Worm (Caenorhabditis elegans) whole organism, L4 larva: Measurements from ENCODE around the gene T01D1.5.
A peak's percentile ranks its signal among the peaks of the same experiment; 100 is the strongest.

ENCODE experiments used
- D1046.2 ChIP-seq: fragments of 200-800 bp; sonication (Bioruptor generic); IDR thresholded peaks from 2 replicates; pipeline ENCODE4 v1.3.6; 2022; ENCODE audit warnings: missing genetic modification characterization, missing compliant biosample characterization
- F44E2.7 ChIP-seq: fragments of 200-800 bp; sonication (Bioruptor generic); IDR thresholded peaks from 2 replicates; pipeline ENCODE4 v2.1.2; 2022; ENCODE audit warnings: missing genetic modification characterization, missing compliant biosample characterization
- R02D3.7 ChIP-seq: fragments of 150-350 bp; sonication (generic microtip); optimal IDR thresholded peaks from 3 replicates; lab custom pipeline; 2014; ENCODE audit warnings: missing biosample characterization, missing genetic modification characterization
- T20F7.1 ChIP-seq: fragments of 200-800 bp; sonication (Bioruptor generic); optimal IDR thresholded peaks from 2 replicates; lab custom pipeline; 2018; ENCODE audit warnings: mild to moderate bottlenecking, missing genetic modification characterization, missing compliant biosample characterization
- Y105C5A.15 ChIP-seq: fragments of 200-800 bp; sonication (Bioruptor generic); IDR thresholded peaks from 2 replicates; pipeline ENCODE4 v1.3.6; 2022; ENCODE audit warnings: missing genetic modification characterization, missing compliant biosample characterization
- Y48G9A.11 ChIP-seq: fragments of 200-800 bp; sonication (Bioruptor generic); IDR thresholded peaks from 2 replicates; pipeline ENCODE4 v1.3.6; 2022; ENCODE audit warnings: missing genetic modification reagents, missing genetic modification characterization, missing compliant biosample characterization
- Y5F2A.4 ChIP-seq: fragments of 200-800 bp; sonication (Bioruptor generic); optimal IDR thresholded peaks from 2 replicates; lab custom pipeline; 2018; ENCODE audit warnings: mild to moderate bottlenecking, missing genetic modification characterization, missing compliant biosample characterization
- ZK337.2 ChIP-seq: fragments of 200-800 bp; sonication (Bioruptor generic); IDR thresholded peaks from 2 replicates; pipeline ENCODE4 v1.3.6; 2022; ENCODE audit warnings: missing genetic modification reagents, missing genetic modification characterization, missing compliant biosample characterization
- aha-1 ChIP-seq: fragments of 150-350 bp; peaks from one replicate; lab custom pipeline; 2014; ENCODE audit warnings: missing biosample characterization, missing genetic modification characterization
- attf-4 ChIP-seq: sonication (generic microtip); optimal IDR thresholded peaks from 3 replicates; lab custom pipeline; 2017; ENCODE audit warnings: missing biosample characterization, missing genetic modification characterization
- ceh-28 ChIP-seq: fragments of 150-350 bp; optimal IDR thresholded peaks from 2 replicates; lab custom pipeline; 2014; ENCODE audit warnings: missing biosample characterization, missing genetic modification reagents, missing genetic modification characterization
- ceh-44 ChIP-seq: fragments of 200-800 bp; sonication (Bioruptor generic); IDR thresholded peaks from 2 replicates; pipeline ENCODE4 v1.3.6; 2022; ENCODE audit warnings: missing genetic modification reagents, missing genetic modification characterization, missing compliant biosample characterization
- ceh-62 ChIP-seq: sonication (generic microtip); optimal IDR thresholded peaks from 2 replicates; lab custom pipeline; 2017; ENCODE audit warnings: missing biosample characterization, missing genetic modification characterization
- cey-2 ChIP-seq: sonication (generic microtip); optimal IDR thresholded peaks from 3 replicates; lab custom pipeline; 2017; ENCODE audit warnings: missing genetic modification characterization, mild to moderate bottlenecking, missing compliant biosample characterization, antibody characterized with exemption, borderline replicate concordance; ENCODE audit not compliant: insufficient read depth
- ctbp-1 ChIP-seq: fragments of 200-800 bp; sonication (Bioruptor generic); IDR thresholded peaks from 2 replicates; pipeline ENCODE4 v1.3.6; 2022; ENCODE audit warnings: missing genetic modification reagents, missing genetic modification characterization, missing compliant biosample characterization
- dmd-8 ChIP-seq: fragments of 200-800 bp; sonication (Bioruptor generic); IDR thresholded peaks from 2 replicates; pipeline ENCODE4 v1.3.6; 2022; ENCODE audit warnings: missing genetic modification characterization, missing compliant biosample characterization
- dmd-9 ChIP-seq: fragments of 200-800 bp; sonication (Bioruptor generic); IDR thresholded peaks from 2 replicates; pipeline ENCODE4 v1.3.6; 2022; ENCODE audit warnings: missing genetic modification reagents, missing genetic modification characterization, missing compliant biosample characterization
- dpl-1 ChIP-seq: fragments of 150-350 bp; optimal IDR thresholded peaks from 2 replicates; lab custom pipeline; 2014; ENCODE audit warnings: missing biosample characterization, missing genetic modification reagents, missing genetic modification characterization
- egl-43 ChIP-seq: fragments of 200-800 bp; sonication (Bioruptor generic); IDR thresholded peaks from 2 replicates; pipeline ENCODE4 v1.3.6; 2022; ENCODE audit warnings: missing genetic modification reagents, missing genetic modification characterization, missing compliant biosample characterization
- hlh-30 ChIP-seq: sonication (generic microtip); optimal IDR thresholded peaks from 2 replicates; lab custom pipeline; 2017; ENCODE audit warnings: antibody characterized with exemption, mild to moderate bottlenecking, missing genetic modification characterization, missing compliant biosample characterization; ENCODE audit not compliant: insufficient read depth
- hmg-1.1 ChIP-seq: fragments of 200-800 bp; sonication (Bioruptor generic); IDR thresholded peaks from 2 replicates; pipeline ENCODE4 v1.3.6; 2022; ENCODE audit warnings: missing genetic modification reagents, missing genetic modification characterization, missing compliant biosample characterization
- lin-1 ChIP-seq: fragments of 200-800 bp; sonication (Bioruptor generic); IDR thresholded peaks from 2 replicates; pipeline ENCODE4 v1.3.6; 2022; ENCODE audit warnings: missing genetic modification reagents, missing genetic modification characterization, missing compliant biosample characterization
- lin-13 ChIP-seq: fragments of 150-350 bp; optimal IDR thresholded peaks from 2 replicates; lab custom pipeline; 2014; ENCODE audit warnings: missing biosample characterization, missing genetic modification reagents, missing genetic modification characterization
- lin-38 ChIP-seq: fragments of 200-800 bp; sonication (Bioruptor generic); IDR thresholded peaks from 2 replicates; pipeline ENCODE4 v1.3.6; 2022; ENCODE audit warnings: missing genetic modification reagents, missing genetic modification characterization, missing compliant biosample characterization
- madf-5 ChIP-seq, 2 experiments: fragments of 200-800 bp; sonication (Bioruptor generic); IDR thresholded peaks; 2 replicates each; pipeline ENCODE4 v1.3.6; 2022; ENCODE audit warnings: missing compliant biosample characterization in 2 of 2, missing genetic modification characterization in 2 of 2
- madf-9 ChIP-seq: fragments of 200-800 bp; sonication (Bioruptor generic); conservative IDR thresholded peaks from 2 replicates; pipeline ENCODE4 v1.3.6; 2022; ENCODE audit warnings: missing genetic modification reagents, missing genetic modification characterization, missing compliant biosample characterization
- mdt-29 ChIP-seq: fragments of 200-800 bp; sonication (Bioruptor generic); IDR thresholded peaks from 2 replicates; pipeline ENCODE4 v1.3.6; 2022; ENCODE audit warnings: missing genetic modification reagents, missing genetic modification characterization, missing compliant biosample characterization
- mxl-3 ChIP-seq: fragments of 200-800 bp; sonication (Bioruptor generic); optimal IDR thresholded peaks from 2 replicates; lab custom pipeline; 2018; ENCODE audit warnings: mild to moderate bottlenecking, missing genetic modification characterization, missing compliant biosample characterization
- nhr-10 ChIP-seq: fragments of 150-350 bp; optimal IDR thresholded peaks from 2 replicates; lab custom pipeline; 2014; ENCODE audit warnings: missing biosample characterization, missing genetic modification characterization
- nhr-102 ChIP-seq: sonication (generic microtip); optimal IDR thresholded peaks from 2 replicates; lab custom pipeline; 2016; ENCODE audit warnings: mild to moderate bottlenecking, missing genetic modification characterization, moderate library complexity, missing compliant biosample characterization
- nhr-111 ChIP-seq: fragments of 200-800 bp; sonication (Bioruptor generic); optimal IDR thresholded peaks from 2 replicates; lab custom pipeline; 2018; ENCODE audit warnings: mild to moderate bottlenecking, missing genetic modification characterization, missing compliant biosample characterization
- nhr-25 ChIP-seq: sonication (generic microtip); optimal IDR thresholded peaks from 2 replicates; lab custom pipeline; 2017; ENCODE audit warnings: missing genetic modification characterization, mild to moderate bottlenecking, missing compliant biosample characterization, antibody characterized with exemption, moderate library complexity, borderline replicate concordance; ENCODE audit not compliant: insufficient read depth
- nhr-76 ChIP-seq: fragments of 150-350 bp; optimal IDR thresholded peaks from 2 replicates; lab custom pipeline; 2014; ENCODE audit warnings: missing biosample characterization, missing genetic modification characterization
- pqm-1 ChIP-seq: sonication (generic microtip); optimal IDR thresholded peaks from 2 replicates; lab custom pipeline; 2017; ENCODE audit warnings: missing biosample characterization, missing genetic modification characterization
- rbr-2 ChIP-seq: sonication (generic microtip); optimal IDR thresholded peaks from 2 replicates; lab custom pipeline; 2016; ENCODE audit warnings: missing genotype, missing genetic modification characterization, missing compliant biosample characterization
- set-16 ChIP-seq: fragments of 200-800 bp; sonication (Bioruptor generic); IDR thresholded peaks from 2 replicates; pipeline ENCODE4 v1.3.6; 2022; ENCODE audit warnings: missing genetic modification reagents, missing genetic modification characterization, missing compliant biosample characterization
- skn-1 ChIP-seq: fragments of 150-350 bp; optimal IDR thresholded peaks from 2 replicates; lab custom pipeline; 2014; ENCODE audit warnings: missing biosample characterization, missing genetic modification characterization
- spr-3 ChIP-seq: fragments of 200-800 bp; sonication (Bioruptor generic); optimal IDR thresholded peaks from 2 replicates; lab custom pipeline; 2018; ENCODE audit warnings: mild to moderate bottlenecking, missing genetic modification characterization, missing compliant biosample characterization
- tag-97 ChIP-seq: fragments of 200-800 bp; sonication (Bioruptor generic); IDR thresholded peaks from 2 replicates; pipeline ENCODE4 v1.3.6; 2022; ENCODE audit warnings: missing genetic modification characterization, missing compliant biosample characterization
- vab-7 ChIP-seq: fragments of 200-800 bp; sonication (Bioruptor generic); IDR thresholded peaks from 2 replicates; pipeline ENCODE4 v1.3.6; 2022; ENCODE audit warnings: missing genetic modification reagents, missing genetic modification characterization, missing compliant biosample characterization
- zag-1 ChIP-seq: fragments of 150-350 bp; optimal IDR thresholded peaks from 2 replicates; lab custom pipeline; 2014; ENCODE audit warnings: missing biosample characterization, missing genetic modification characterization
- zfp-3 ChIP-seq: fragments of 200-800 bp; sonication (Bioruptor generic); conservative IDR thresholded peaks from 2 replicates; pipeline ENCODE4 v1.3.6; 2022; ENCODE audit warnings: missing genetic modification reagents, missing genetic modification characterization, missing compliant biosample characterization
- zip-2 ChIP-seq: fragments of 150-350 bp; optimal IDR thresholded peaks from 2 replicates; lab custom pipeline; 2014; ENCODE audit warnings: missing biosample characterization, missing genetic modification characterization
- ztf-11 ChIP-seq: fragments of 150-350 bp; optimal IDR thresholded peaks from 2 replicates; lab custom pipeline; 2014; ENCODE audit warnings: missing biosample characterization, missing genetic modification characterization
- ztf-7 ChIP-seq: fragments of 150-350 bp; optimal IDR thresholded peaks from 2 replicates; lab custom pipeline; 2014; ENCODE audit warnings: missing biosample characterization, missing genetic modification characterization

Gene T01D1.5

DNA sequence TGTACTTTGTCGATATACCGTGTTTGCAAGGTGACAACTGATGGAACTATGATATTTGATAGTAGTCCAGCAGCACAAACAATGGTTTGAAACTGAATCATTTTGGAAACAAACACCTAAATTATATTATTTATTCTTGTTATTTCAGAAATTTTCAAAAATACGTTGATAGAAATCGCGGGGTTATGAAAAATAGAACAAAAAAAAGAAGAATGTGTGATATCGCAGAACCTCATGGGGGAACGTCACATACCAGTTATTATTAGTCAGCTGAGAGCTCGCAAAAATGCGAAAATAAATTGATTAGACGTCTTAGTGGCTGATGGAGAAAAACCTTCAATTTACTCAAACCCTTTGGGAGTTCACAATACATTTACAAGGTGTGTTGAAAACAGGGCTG, at the start of gene T01D1.5:
TSS of gene T01D1.5 (minus strand) at position 101 of the 400 bp plus-strand sequence.
- TF ChIP-seq zag-1 (tag; lab: Kevin White, UChicago) (no peak), lin-13 (no peak), aha-1 (tag; lab: Kevin White, UChicago) (peak; percentile 38)

DNA sequence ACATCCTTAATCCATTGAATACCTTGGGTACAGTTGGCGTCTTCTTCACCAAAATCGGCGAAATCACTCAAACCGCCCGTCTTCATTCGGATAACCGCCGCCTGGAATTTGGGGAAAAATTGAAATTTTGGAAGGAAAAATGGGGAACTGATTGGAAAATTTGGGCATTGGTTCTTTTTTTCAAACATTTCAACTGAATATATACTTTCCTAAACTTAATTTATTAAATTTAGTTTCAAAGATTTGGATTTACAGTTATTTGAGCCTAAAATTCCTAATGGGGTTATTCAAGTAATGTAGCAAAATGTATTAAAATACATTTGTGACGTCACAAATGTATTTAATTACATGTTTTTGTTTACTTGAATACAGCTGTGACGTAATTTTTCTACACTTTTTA, 48.9 kb upstream of the T01D1.5 start, which contains the start of gene laat-1:
TSS of gene laat-1 (minus strand) at position 101 of the 400 bp plus-strand sequence.
- TF ChIP-seq zag-1 (tag; lab: Kevin White, UChicago) (no peak), hmg-1.1 (GFP tag; lab: Robert Waterston, UW) (no peak), Y48G9A.11 (GFP tag; lab: Robert Waterston, UW) (no peak), ztf-7 (tag; lab: Kevin White, UChicago) (no peak), ceh-62 (tag; lab: Kevin White, UChicago) (no peak), vab-7 (GFP tag; lab: Robert Waterston, UW) (no peak), nhr-102 (tag; lab: Kevin White, UChicago) (no peak), nhr-76 (tag; lab: Kevin White, UChicago) (no peak), D1046.2 (GFP tag; lab: Robert Waterston, UW) (no peak)

ce11 chrII:232641-233040, 43.8 kb upstream of the T01D1.5 start, which contains the start of gene Y43H11AL.1:
Gene Y43H11AL.1 (minus strand): TSS chrII:232741.
- TF ChIP-seq tag-97 (no peak), dmd-8 (no peak), madf-5 (GFP tag; IDR thresholded peaks at IDR 0.05; lab: Robert Waterston, UW) (no peak)

ce11 chrII:221212-221611, 32.3 kb upstream of the T01D1.5 start:
- TF ChIP-seq ceh-44 (GFP tag; lab: Robert Waterston, UW): no peak
- peak; percentile 81 for TF ChIP-seq rbr-2 (tag; lab: Kevin White, UChicago)
- no peak for TF ChIP-seq skn-1 (tag; lab: Kevin White, UChicago)
- TF ChIP-seq mdt-29 (GFP tag; lab: Robert Waterston, UW): peak; percentile 57; the same call in 1 of the 2 replicates
- peak; percentile 68 for TF ChIP-seq nhr-25 (tag; lab: Kevin White, UChicago)
- peak; percentile 66 for TF ChIP-seq T20F7.1 (GFP tag; lab: Kevin White, UChicago)
- TF ChIP-seq hmg-1.1 (GFP tag; lab: Robert Waterston, UW): peak; percentile 91
- TF ChIP-seq Y5F2A.4 (GFP tag; lab: Kevin White, UChicago): no peak
- TF ChIP-seq dmd-9 (GFP tag; lab: Robert Waterston, UW): no peak
- peak; percentile 91 for TF ChIP-seq mxl-3 (GFP tag; lab: Kevin White, UChicago)
- TF ChIP-seq dpl-1 (GFP tag; lab: Kevin White, UChicago): peak; percentile 73
- peak; percentile 99 for TF ChIP-seq hlh-30 (tag; lab: Kevin White, UChicago)
- TF ChIP-seq ZK337.2 (GFP tag; lab: Robert Waterston, UW): no peak
- no peak for TF ChIP-seq zfp-3
- no peak for TF ChIP-seq cey-2
- no peak for TF ChIP-seq madf-5 (GFP tag; IDR thresholded peaks at IDR 0.05; lab: Robert Waterston, UW)
- peak; percentile 74 for TF ChIP-seq lin-38 (GFP tag; lab: Robert Waterston, UW)
- no peak for TF ChIP-seq nhr-111
- TF ChIP-seq ctbp-1 (GFP tag; lab: Robert Waterston, UW): no peak
- TF ChIP-seq pqm-1 (tag; lab: Kevin White, UChicago): no peak
- TF ChIP-seq F44E2.7 (GFP tag; lab: Robert Waterston, UW): no peak
- TF ChIP-seq D1046.2 (GFP tag; lab: Robert Waterston, UW): no peak
- TF ChIP-seq set-16 (GFP tag; lab: Robert Waterston, UW): peak; percentile 86
- TF ChIP-seq attf-4 (tag; lab: Kevin White, UChicago): no peak
- TF ChIP-seq lin-1: 0 out of 2 replicates have a peak, but pooled peaks have one; percentile 41
- no peak for TF ChIP-seq ztf-11
- TF ChIP-seq spr-3 (GFP tag; lab: Kevin White, UChicago): no peak
- peak; percentile 70 for TF ChIP-seq egl-43 (GFP tag; lab: Robert Waterston, UW)
- TF ChIP-seq Y105C5A.15 (GFP tag; lab: Robert Waterston, UW): no peak
- peak; percentile 60 for TF ChIP-seq lin-13
- no peak for TF ChIP-seq zip-2 (tag; lab: Kevin White, UChicago)
- no peak for TF ChIP-seq R02D3.7 (tag; lab: Kevin White, UChicago)
- TF ChIP-seq nhr-10 (tag; lab: Kevin White, UChicago): peak; percentile 58
- no peak for TF ChIP-seq madf-9 (GFP tag; lab: Robert Waterston, UW)
- no peak for TF ChIP-seq ztf-7 (tag; lab: Kevin White, UChicago)
- peak; percentile 52 for TF ChIP-seq ceh-28 (tag; lab: Kevin White, UChicago)
